Worm (Caenorhabditis elegans): ENCODE measurements around the gene T18D3.5.

The T18D3.5 gene

DNA sequence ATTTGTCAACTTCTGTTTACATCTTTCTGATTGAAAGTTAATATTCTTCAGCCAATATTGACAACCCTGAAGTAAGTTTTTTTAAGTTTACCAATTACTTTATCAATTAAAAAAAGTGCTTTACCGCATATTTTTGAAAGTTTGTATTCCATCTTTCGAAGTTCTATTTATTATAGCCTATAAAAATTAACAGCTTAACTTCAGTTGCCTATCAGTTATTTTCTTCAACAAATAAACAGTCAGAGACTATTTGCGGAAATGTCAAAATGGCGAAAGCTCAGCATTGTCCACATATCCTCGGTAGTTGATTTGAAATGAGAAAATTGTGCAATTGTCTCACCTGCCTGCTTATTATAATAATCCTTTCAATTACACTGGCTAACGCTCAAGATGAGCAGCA, at the start of gene T18D3.5:
Gene T18D3.5, plus strand, starts transcription at position 301 of the 400 bp plus-strand sequence.
- TF ChIP-seq madf-9 (GFP tag; conservative IDR thresholded peaks at IDR 0.05) = no peak
- no peak for TF ChIP-seq Y5F2A.4 (GFP tag; optimal IDR thresholded peaks at IDR 0.05)
- TF ChIP-seq nhr-48 (tag; optimal IDR thresholded peaks at IDR 0.05) = no peak
- no peak for TF ChIP-seq snpc-4 (tag; optimal IDR thresholded peaks at IDR 0.05)
- no peak for TF ChIP-seq Y75B8A.6 (GFP tag; IDR thresholded peaks at IDR 0.05)
- TF ChIP-seq ceh-62 (tag; optimal IDR thresholded peaks at IDR 0.05) = no peak
- TF ChIP-seq F44E2.7 (GFP tag; IDR thresholded peaks at IDR 0.05) = no peak
- TF ChIP-seq unc-39 (tag; optimal IDR thresholded peaks at IDR 0.05) = no peak
- TF ChIP-seq dpl-1 (GFP tag; optimal IDR thresholded peaks at IDR 0.05) = no peak
- TF ChIP-seq ceh-44 (GFP tag; IDR thresholded peaks at IDR 0.05) = no peak
- no peak for TF ChIP-seq lin-1 (GFP tag; IDR thresholded peaks at IDR 0.05)
- no peak for TF ChIP-seq zip-2 (tag; optimal IDR thresholded peaks at IDR 0.05)
- no peak for TF ChIP-seq lim-7 (GFP tag; IDR thresholded peaks at IDR 0.05)

DNA sequence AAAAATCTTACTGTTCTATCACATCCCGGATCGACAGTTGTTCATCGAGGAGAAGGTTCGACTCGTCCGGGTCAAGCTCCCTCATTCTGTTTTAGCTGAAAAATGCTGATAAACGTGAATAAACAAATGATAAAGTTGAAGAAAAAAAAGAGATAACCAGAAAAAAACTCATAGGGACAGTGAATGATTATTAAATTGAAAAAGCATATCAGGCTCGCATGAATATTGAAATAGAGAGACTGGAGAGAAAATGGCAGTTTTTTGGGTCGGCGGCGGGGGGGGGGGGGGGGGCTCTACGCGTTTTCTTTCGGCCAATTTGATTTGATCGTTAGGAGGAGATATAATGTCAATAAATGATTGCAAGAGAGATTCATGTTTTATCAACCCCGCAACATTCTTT, 49.7 kb upstream of the T18D3.5 start, which contains the start of gene lin-2:
Gene lin-2, minus strand, starts transcription at position 101 of the 400 bp plus-strand sequence.
- TF ChIP-seq pqm-1 (tag; optimal IDR thresholded peaks at IDR 0.05) (peak; percentile 27), aly-2 (tag; optimal IDR thresholded peaks at IDR 0.05) (no peak)

DNA sequence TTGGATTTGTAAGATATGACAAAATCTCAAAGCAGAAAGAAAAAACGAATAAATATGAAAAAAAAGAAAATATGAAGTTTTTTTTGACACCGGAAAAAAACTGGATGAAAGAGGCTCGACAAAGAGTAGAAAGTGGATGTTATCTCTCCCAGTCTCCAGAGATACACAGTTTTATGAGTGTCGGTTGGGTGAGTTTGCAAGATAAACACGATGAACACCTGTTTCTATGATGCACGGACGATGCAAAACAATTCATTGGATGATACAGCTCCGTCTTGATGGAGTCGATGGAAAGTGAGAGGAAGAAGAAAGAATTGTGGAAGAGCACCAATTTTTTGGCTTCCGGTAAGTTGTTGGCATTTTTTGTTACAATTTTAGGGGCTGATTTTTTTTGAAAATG, 47.8 kb upstream of the T18D3.5 start:
- TF ChIP-seq lin-13 (GFP tag; optimal IDR thresholded peaks at IDR 0.05) (no peak), saeg-2 (GFP tag; IDR thresholded peaks at IDR 0.05) (no peak), Y48G9A.11 (GFP tag; IDR thresholded peaks at IDR 0.05) (no peak), arid-1 (GFP tag; conservative IDR thresholded peaks at IDR 0.05) (no peak), daf-16 (GFP tag; optimal IDR thresholded peaks at IDR 0.05) (peak in 1 of 2 experiments; percentile 51), daf-16 (tag; optimal IDR thresholded peaks at IDR 0.05) (no peak)

DNA sequence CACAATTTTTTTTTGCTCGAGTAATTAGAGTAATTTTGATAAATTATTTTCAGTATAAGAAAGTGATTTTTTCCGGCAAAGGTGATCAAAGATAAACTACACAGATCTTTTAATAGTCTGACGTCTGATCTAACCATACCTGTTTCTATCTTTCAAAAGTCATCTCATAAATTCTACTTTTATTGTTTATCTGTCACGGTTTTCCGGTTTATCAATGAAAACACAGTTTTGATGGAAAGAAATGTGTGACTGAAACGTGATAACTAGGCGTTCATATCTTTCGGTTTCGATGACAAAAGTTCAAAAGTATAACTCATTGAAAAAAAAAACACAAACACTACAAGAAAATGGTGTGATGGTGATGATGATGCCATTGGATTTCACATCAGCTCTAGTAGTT, 41.0 kb upstream of the T18D3.5 start:
- TF ChIP-seq Y105C5A.15 (GFP tag; IDR thresholded peaks at IDR 0.05) (no peak), lin-15B (tag; optimal IDR thresholded peaks at IDR 0.05) (no peak), spr-1 (tag; optimal IDR thresholded peaks at IDR 0.05) (no peak), tra-1 (GFP tag; IDR thresholded peaks at IDR 0.05) (0 out of 2 replicates have a peak, but pooled peaks have one; percentile 27), unc-62 (GFP tag; optimal IDR thresholded peaks at IDR 0.05 in 1 of 2) (peak in 1 of 2 experiments; percentile 21), unc-62 (tag; optimal IDR thresholded peaks at IDR 0.05) (no peak), dve-1 (tag; optimal IDR thresholded peaks at IDR 0.05; ENCODE audit: insufficient read depth) (peak; percentile 0), hlh-11 (tag; optimal IDR thresholded peaks at IDR 0.05) (peak; percentile 31), ZK546.5 (tag; optimal IDR thresholded peaks at IDR 0.05) (no peak), nhr-28 (tag; optimal IDR thresholded peaks at IDR 0.05) (peak; percentile 52), ceh-28 (tag; optimal IDR thresholded peaks at IDR 0.05) (no peak), mep-1 (tag; optimal IDR thresholded peaks at IDR 0.05) (peak; percentile 22), dmd-6 (GFP tag; IDR thresholded peaks at IDR 0.05) (peak; percentile 48; the same call in 1 of the 2 replicates), F49E8.2 (tag; optimal IDR thresholded peaks at IDR 0.05; ENCODE audit: borderline replicate concordance) (no peak), nhr-77 (tag; optimal IDR thresholded peaks at IDR 0.05) (peak; percentile 25), nhr-41 (GFP tag; IDR thresholded peaks at IDR 0.05) (no peak), nhr-76 (tag; optimal IDR thresholded peaks at IDR 0.05) (peak; percentile 23), hlh-30 (tag; optimal IDR thresholded peaks at IDR 0.05; ENCODE audit: insufficient read depth) (peak; percentile 69), madf-5 (GFP tag; IDR thresholded peaks at IDR 0.05) (no peak), mdl-1 (tag; optimal IDR thresholded peaks at IDR 0.05) (peak in 1 of 2 experiments; percentile 50)
